Worm (Caenorhabditis elegans) whole organism, L3 larva: ENCODE measurements around the gene glb-33.

ENCODE experiments used
- R02D3.7 ChIP-seq: fragments of 150-350 bp; optimal IDR thresholded peaks from 2 replicates; lab custom pipeline; 2014; ENCODE audit warnings: missing biosample characterization, missing genetic modification characterization
- ama-1 ChIP-seq: fragments of 150-350 bp; optimal IDR thresholded peaks from 2 replicates; lab custom pipeline; 2018
- mml-1 ChIP-seq: fragments of 150-350 bp; sonication (generic microtip); optimal IDR thresholded peaks from 3 replicates; lab custom pipeline; 2014; ENCODE audit warnings: missing biosample characterization, missing genetic modification characterization
- nfya-1 ChIP-seq: sonication (generic microtip); optimal IDR thresholded peaks from 2 replicates; lab custom pipeline; 2017; ENCODE audit warnings: missing genetic modification characterization, mild to moderate bottlenecking, missing compliant biosample characterization, antibody characterized with exemption, moderate library complexity; ENCODE audit not compliant: insufficient read depth
- nhr-12 ChIP-seq: fragments of 150-350 bp; optimal IDR thresholded peaks from 2 replicates; lab custom pipeline; 2014; ENCODE audit warnings: missing biosample characterization, missing genetic modification characterization
- nhr-237 ChIP-seq: fragments of 150-350 bp; optimal IDR thresholded peaks from 2 replicates; lab custom pipeline; 2014; ENCODE audit warnings: missing biosample characterization, missing genetic modification characterization
- nhr-25 ChIP-seq: sonication (generic microtip); optimal IDR thresholded peaks from 2 replicates; lab custom pipeline; 2017; ENCODE audit warnings: missing biosample characterization, missing genetic modification characterization
- pha-4 ChIP-seq: fragments of 150-350 bp; optimal IDR thresholded peaks from 2 replicates; lab custom pipeline; 2014; ENCODE audit warnings: missing biosample characterization, missing genetic modification reagents, missing genetic modification characterization
- sea-2 ChIP-seq: fragments of 150-350 bp; sonication (generic microtip); optimal IDR thresholded peaks from 4 replicates; lab custom pipeline; 2014; ENCODE audit warnings: missing biosample characterization, missing genetic modification reagents, missing genetic modification characterization
- snpc-4 ChIP-seq: fragments of 150-350 bp; optimal IDR thresholded peaks from 2 replicates; lab custom pipeline; 2014; ENCODE audit warnings: missing biosample characterization, missing genetic modification characterization

ce11 chrV:1341276-1342050 is 10.5 kb upstream of the glb-33 start:
- TF ChIP-seq ama-1 (no peak), nhr-237 (no peak), nfya-1 (tag; lab: Kevin White, UChicago) (no peak), sea-2 (GFP tag; lab: Kevin White, UChicago) (no peak), mml-1 (no peak), nhr-12 (tag; lab: Kevin White, UChicago) (no peak), R02D3.7 (tag; lab: Kevin White, UChicago) (no peak), pha-4 (no peak), nhr-25 (no peak), snpc-4 (tag; lab: Kevin White, UChicago) (no peak)
